Fruit fly (Drosophila melanogaster) whole organism, embryonic: ENCODE results near the gene CG43245.

ENCODE experiments used
- Atf3 ChIP-seq: fragments of 200-800 bp; sonication (Bioruptor generic); optimal IDR thresholded peaks from 3 replicates; lab custom pipeline; 2016; ENCODE audit warnings: missing biosample characterization, missing genetic modification characterization
- BEAF-32 ChIP-seq: fragments of 200-800 bp; sonication (Bioruptor generic); optimal IDR thresholded peaks from 3 replicates; lab custom pipeline; 2017; ENCODE audit warnings: missing biosample characterization, missing genetic modification characterization, mild to moderate bottlenecking, moderate library complexity, missing genetic modification reagents
- Bdp1 ChIP-seq: fragments of 200-800 bp; sonication (Bioruptor generic); optimal IDR thresholded peaks from 3 replicates; lab custom pipeline; 2016; ENCODE audit warnings: missing biosample characterization, missing genetic modification characterization
- CG11696 ChIP-seq: fragments of 200-800 bp; sonication (Bioruptor generic); IDR thresholded peaks from 2 replicates; pipeline ENCODE4 v1.3.6; 2022; ENCODE audit warnings: missing biosample characterization, missing genetic modification characterization
- CG12659 ChIP-seq: fragments of 200-800 bp; sonication (Bioruptor generic); optimal IDR thresholded peaks from 3 replicates; lab custom pipeline; 2017; ENCODE audit warnings: mild to moderate bottlenecking, missing biosample characterization, missing genetic modification reagents, missing genetic modification characterization
- CG12769 ChIP-seq: fragments of 200-800 bp; sonication (Bioruptor generic); optimal IDR thresholded peaks from 2 replicates; lab custom pipeline; 2019; ENCODE audit warnings: missing biosample characterization, mild to moderate bottlenecking, missing genetic modification characterization, moderate library complexity
- CG12942 ChIP-seq: fragments of 200-800 bp; sonication (Bioruptor generic); optimal IDR thresholded peaks from 3 replicates; lab custom pipeline; 2016; ENCODE audit warnings: missing biosample characterization, missing genetic modification characterization
- CG13287 ChIP-seq: fragments of 200-800 bp; sonication (Bioruptor generic); IDR thresholded peaks from 2 replicates; pipeline ENCODE4 v1.3.6; 2022; ENCODE audit warnings: missing biosample characterization, missing genetic modification characterization; ENCODE audit not compliant: partially characterized antibody
- CG1602 ChIP-seq: fragments of 200-800 bp; sonication (Bioruptor generic); optimal IDR thresholded peaks from 3 replicates; lab custom pipeline; 2016; ENCODE audit warnings: missing biosample characterization, missing genetic modification characterization
- CG18599 ChIP-seq: fragments of 200-800 bp; sonication (Bioruptor generic); optimal IDR thresholded peaks from 3 replicates; lab custom pipeline; 2017; ENCODE audit warnings: missing biosample characterization, missing genetic modification characterization, mild to moderate bottlenecking, moderate library complexity, missing genetic modification reagents
- CG3163 ChIP-seq: fragments of 200-800 bp; sonication (Bioruptor generic); optimal IDR thresholded peaks from 3 replicates; lab custom pipeline; 2016; ENCODE audit warnings: missing biosample characterization, missing genetic modification characterization
- CG4404 ChIP-seq: fragments of 200-800 bp; sonication (Bioruptor generic); IDR thresholded peaks from 2 replicates; pipeline ENCODE4 v1.3.6; 2022; ENCODE audit warnings: missing biosample characterization, missing genetic modification characterization
- CG6765 ChIP-seq: fragments of 200-800 bp; sonication (Bioruptor generic); optimal IDR thresholded peaks from 3 replicates; lab custom pipeline; 2017; ENCODE audit warnings: missing biosample characterization, mild to moderate bottlenecking, missing genetic modification characterization
- CG6791 ChIP-seq: fragments of 200-800 bp; sonication (Bioruptor generic); IDR thresholded peaks from 3 replicates; pipeline ENCODE4 v1.3.6; 2022; ENCODE audit warnings: missing biosample characterization, missing genetic modification characterization; ENCODE audit not compliant: partially characterized antibody
- CG6854 ChIP-seq: fragments of 200-800 bp; sonication (Bioruptor generic); optimal IDR thresholded peaks from 3 replicates; lab custom pipeline; 2017; ENCODE audit warnings: missing biosample characterization, mild to moderate bottlenecking, missing genetic modification characterization
- CG8478 ChIP-seq: fragments of >200 bp; optimal IDR thresholded peaks from 2 replicates; lab custom pipeline; 2018
- CG8924 ChIP-seq: fragments of 200-800 bp; optimal IDR thresholded peaks from 3 replicates; lab custom pipeline; 2019; ENCODE audit warnings: missing biosample characterization, mild to moderate bottlenecking, missing genetic modification characterization, moderate library complexity
- CHES-1-like ChIP-seq: fragments of 200-800 bp; sonication (Bioruptor generic); optimal IDR thresholded peaks from 2 replicates; lab custom pipeline; 2016; ENCODE audit warnings: missing biosample characterization, missing genetic modification characterization
- CrebB ChIP-seq: fragments of 200-800 bp; sonication (Bioruptor generic); optimal IDR thresholded peaks from 3 replicates; lab custom pipeline; 2018; ENCODE audit warnings: missing biosample characterization, mild to moderate bottlenecking, missing genetic modification characterization
- Dip2 ChIP-seq: fragments of 200-800 bp; sonication (Bioruptor generic); IDR thresholded peaks from 2 replicates; pipeline ENCODE4 v1.3.6; 2022; ENCODE audit warnings: missing biosample characterization, missing genetic modification characterization
- H15 ChIP-seq: fragments of 200-800 bp; sonication (Bioruptor generic); IDR thresholded peaks from 3 replicates; pipeline ENCODE4 v1.3.6; 2022; ENCODE audit warnings: missing biosample characterization, missing genetic modification characterization
- Hsf ChIP-seq: fragments of 200-800 bp; sonication (Bioruptor generic); optimal IDR thresholded peaks from 3 replicates; lab custom pipeline; 2016; ENCODE audit warnings: missing biosample characterization, missing genetic modification characterization
- Meics ChIP-seq: fragments of 200-800 bp; sonication (Bioruptor generic); optimal IDR thresholded peaks from 2 replicates; lab custom pipeline; 2017; ENCODE audit warnings: missing biosample characterization, mild to moderate bottlenecking, missing genetic modification characterization
- NFAT ChIP-seq: fragments of 200-800 bp; sonication (Bioruptor generic); IDR thresholded peaks from 2 replicates; pipeline ENCODE4 v1.3.6; 2022; ENCODE audit warnings: missing biosample characterization, missing genetic modification characterization
- Rfx ChIP-seq: fragments of 200-800 bp; sonication (Bioruptor generic); IDR thresholded peaks from 2 replicates; pipeline ENCODE4 v1.3.6; 2022; ENCODE audit warnings: missing biosample characterization, missing genetic modification characterization
- Side ChIP-seq: fragments of 200-800 bp; sonication (Bioruptor generic); optimal IDR thresholded peaks from 2 replicates; lab custom pipeline; 2016; ENCODE audit warnings: missing biosample characterization, missing genetic modification characterization
- Sox100B ChIP-seq: fragments of 200-800 bp; sonication (Bioruptor generic); optimal IDR thresholded peaks from 3 replicates; lab custom pipeline; 2018; ENCODE audit warnings: missing biosample characterization, mild to moderate bottlenecking, missing genetic modification characterization
- Trl ChIP-seq, 3 experiments: fragments of >200 bp in 2 of 3; fragments of 200-800 bp in 1 of 3; sonication (Bioruptor generic) in 1 of 3; optimal IDR thresholded peaks; 2 replicates in 1 of 3; 3 replicates in 2 of 3; lab custom pipeline; 2016 to 2017; ENCODE audit warnings: missing biosample characterization in 1 of 3, missing genetic modification characterization in 1 of 3
- cato ChIP-seq: fragments of 200-800 bp; sonication (Bioruptor generic); optimal IDR thresholded peaks from 2 replicates; lab custom pipeline; 2016; ENCODE audit warnings: missing biosample characterization, missing genetic modification characterization, borderline replicate concordance
- crc ChIP-seq: fragments of 200-800 bp; sonication (Bioruptor generic); optimal IDR thresholded peaks from 2 replicates; lab custom pipeline; 2016; ENCODE audit warnings: missing biosample characterization, missing genetic modification characterization
- dati ChIP-seq: fragments of 200-800 bp; sonication (Bioruptor generic); IDR thresholded peaks from 2 replicates; pipeline ENCODE4 v1.3.6; 2022; ENCODE audit warnings: missing biosample characterization, missing genetic modification characterization
- disco-r ChIP-seq: fragments of 200-800 bp; sonication (Bioruptor generic); optimal IDR thresholded peaks from 2 replicates; lab custom pipeline; 2016; ENCODE audit warnings: missing biosample characterization, missing genetic modification characterization
- gfzf ChIP-seq: fragments of 200-800 bp; sonication (Bioruptor generic); optimal IDR thresholded peaks from 2 replicates; lab custom pipeline; 2016; ENCODE audit warnings: missing biosample characterization, mild to moderate bottlenecking, missing genetic modification characterization, moderate library complexity
- gt ChIP-seq: fragments of 200-800 bp; sonication (Bioruptor generic); IDR thresholded peaks from 2 replicates; pipeline ENCODE4 v1.3.6; 2022; ENCODE audit warnings: missing biosample characterization, missing genetic modification characterization
- kni ChIP-seq: fragments of 200-800 bp; sonication (Bioruptor generic); optimal IDR thresholded peaks from 3 replicates; lab custom pipeline; 2017; ENCODE audit warnings: mild to moderate bottlenecking, missing biosample characterization, missing genetic modification reagents, missing genetic modification characterization
- lab ChIP-seq: fragments of 200-800 bp; sonication (Bioruptor generic); optimal IDR thresholded peaks from 3 replicates; lab custom pipeline; 2017; ENCODE audit warnings: missing biosample characterization, missing genetic modification characterization, mild to moderate bottlenecking, moderate library complexity, missing genetic modification reagents
- pfk ChIP-seq: fragments of 200-800 bp; sonication (Bioruptor generic); optimal IDR thresholded peaks from 2 replicates; lab custom pipeline; 2018; ENCODE audit warnings: missing biosample characterization, mild to moderate bottlenecking, missing genetic modification characterization, moderate library complexity
- slp2 ChIP-seq: fragments of 200-800 bp; sonication (Bioruptor generic); optimal IDR thresholded peaks from 2 replicates; lab custom pipeline; 2016; ENCODE audit warnings: missing biosample characterization, missing genetic modification characterization
- sob ChIP-seq: fragments of 200-800 bp; sonication (Bioruptor generic); IDR thresholded peaks from 2 replicates; pipeline ENCODE4 v1.3.6; 2022; ENCODE audit warnings: missing biosample characterization, missing genetic modification characterization

Gene CG43245

dm6 chr3L:10810539-10811443 is 39.1 kb downstream of the CG43245 start (continued):
- no peak for TF ChIP-seq Side (GFP tag; lab: Kevin White, UChicago)
- TF ChIP-seq CG18599 (GFP tag; lab: Kevin White, UChicago), result peak; percentile 92
- peak; percentile 60 for TF ChIP-seq CG12659
- peak; percentile 72 for TF ChIP-seq CG8478 (lab: Kevin White, UChicago)
- peak; percentile 76 for TF ChIP-seq CG8924 (tag; lab: Kevin White, UChicago)
- TF ChIP-seq Bdp1, result peak; percentile 32
- no peak for TF ChIP-seq CG13287 (GFP tag; lab: Robert Waterston, UW)
- TF ChIP-seq CHES-1-like (GFP tag; lab: Kevin White, UChicago), result no peak
- TF ChIP-seq lab (GFP tag; lab: Kevin White, UChicago), result peak; percentile 91
- TF ChIP-seq sob (GFP tag; lab: Robert Waterston, UW), result peak; percentile 60
- TF ChIP-seq gt, result no peak
- peak; percentile 67 for TF ChIP-seq CG6765 (GFP tag; lab: Kevin White, UChicago)
- TF ChIP-seq CG11696 (GFP tag; lab: Robert Waterston, UW), result 0 out of 2 replicates have a peak, but pooled peaks have one; percentile 26
- TF ChIP-seq CG1602 (GFP tag; lab: Kevin White, UChicago), result peak; percentile 44
- TF ChIP-seq BEAF-32 (GFP tag; lab: Kevin White, UChicago), result no peak
- no peak for TF ChIP-seq CG3163
- peak; percentile 62 for TF ChIP-seq Rfx
- peak; percentile 57; the same call in 1 of the 3 replicates for TF ChIP-seq H15 (GFP tag; lab: Robert Waterston, UW)
- no peak; the same call in 1 of the 2 replicates for TF ChIP-seq CG4404
- TF ChIP-seq NFAT (GFP tag; lab: Robert Waterston, UW), result no peak
- TF ChIP-seq gfzf (GFP tag; lab: Kevin White, UChicago), result no peak
- peak; percentile 80 for TF ChIP-seq Meics (GFP tag; lab: Kevin White, UChicago)
- TF ChIP-seq crc (GFP tag; lab: Kevin White, UChicago), result peak; percentile 13
- peak; percentile 75 to 86 for TF ChIP-seq Trl (optimal IDR thresholded peaks at IDR 0.05; lab: Kevin White, UChicago)
- no peak for TF ChIP-seq Trl (GFP tag; optimal IDR thresholded peaks at IDR 0.05; lab: Kevin White, UChicago)
- TF ChIP-seq kni (GFP tag; lab: Kevin White, UChicago), result no peak
- peak; percentile 50 for TF ChIP-seq CG12769 (tag; lab: Kevin White, UChicago)
- TF ChIP-seq Sox100B, result peak; percentile 66
- peak; percentile 44 for TF ChIP-seq CG12942 (GFP tag; lab: Kevin White, UChicago)
- TF ChIP-seq Atf3 (GFP tag; lab: Kevin White, UChicago), result no peak
- peak; percentile 74 for TF ChIP-seq CG6854
- peak; percentile 42 for TF ChIP-seq CrebB (tag; lab: Kevin White, UChicago)
- TF ChIP-seq cato (GFP tag; lab: Kevin White, UChicago), result peak; percentile 29
- no peak for TF ChIP-seq pfk
- TF ChIP-seq slp2, result no peak
- TF ChIP-seq Hsf, result peak; percentile 48
- TF ChIP-seq CG6791 (GFP tag; lab: Robert Waterston, UW), result no peak
- TF ChIP-seq dati (GFP tag; lab: Robert Waterston, UW), result no peak
- no peak for TF ChIP-seq Dip2 (GFP tag; lab: Robert Waterston, UW)
- TF ChIP-seq disco-r (GFP tag; lab: Kevin White, UChicago), result no peak
